Fruit fly (Drosophila melanogaster): ENCODE results near the gene CG10418.

Gene CG10418

dm6 chr3L:12351440-12351839 is 15.0 kb downstream of the CG10418 start, which contains the start of gene CrzR:
TSS of gene CrzR (minus strand) at chr3L:12351544.
- no peak for TF ChIP-seq CG1621 (tag; optimal IDR thresholded peaks at IDR 0.05)
- TF ChIP-seq Ets21C (GFP tag; optimal IDR thresholded peaks at IDR 0.05) = no peak
- no peak for TF ChIP-seq Ets96B (tag; optimal IDR thresholded peaks at IDR 0.05)
- TF ChIP-seq lz (GFP tag; optimal IDR thresholded peaks at IDR 0.05) = no peak
- no peak for TF ChIP-seq CG11902 (GFP tag; optimal IDR thresholded peaks at IDR 0.05)
- no peak for TF ChIP-seq achi (GFP tag; optimal IDR thresholded peaks at IDR 0.05)
- no peak for TF ChIP-seq CG8119 (GFP tag; IDR thresholded peaks at IDR 0.05)
- no peak for TF ChIP-seq CG32006 (GFP tag; optimal IDR thresholded peaks at IDR 0.05)
- TF ChIP-seq vri (GFP tag; optimal IDR thresholded peaks at IDR 0.05) = no peak
- no peak for TF ChIP-seq cyc (GFP tag; optimal IDR thresholded peaks at IDR 0.05)
- no peak for TF ChIP-seq Sox102F (GFP tag; optimal IDR thresholded peaks at IDR 0.05)
- TF ChIP-seq CG6792 (GFP tag; optimal IDR thresholded peaks at IDR 0.05) = no peak
- no peak for TF ChIP-seq esn (GFP tag; optimal IDR thresholded peaks at IDR 0.05)
- no peak for TF ChIP-seq fd59A (GFP tag; optimal IDR thresholded peaks at IDR 0.05)
- no peak for TF ChIP-seq fkh (GFP tag; optimal IDR thresholded peaks at IDR 0.05)

- TF ChIP-seq pdm3 (GFP tag; optimal IDR thresholded peaks at IDR 0.05) = no peak
These were observed 27.3 kb downstream of the CG10418 start for dm6 chr3L:12363729-12364128.

- 0 out of 3 replicates have a peak, but pooled peaks have one; percentile 15 for TF ChIP-seq CG6163 (GFP tag; IDR thresholded peaks at IDR 0.05)
- no peak for TF ChIP-seq CG8632 (GFP tag; optimal IDR thresholded peaks at IDR 0.05)
- peak; percentile 5 for TF ChIP-seq svp (GFP tag)
These were observed 37.9 kb downstream of the CG10418 start for dm6 chr3L:12374420-12374819.

dm6 chr3L:12380592-12380991 is 44.1 kb downstream of the CG10418 start:
- TF ChIP-seq Smox (GFP tag; optimal IDR thresholded peaks at IDR 0.05) = no peak
- TF ChIP-seq lz (GFP tag; optimal IDR thresholded peaks at IDR 0.05) = no peak
- no peak for TF ChIP-seq vri (GFP tag; optimal IDR thresholded peaks at IDR 0.05)
- no peak for TF ChIP-seq Gug (GFP tag; IDR thresholded peaks at IDR 0.05)
- no peak for TF ChIP-seq Sox14 (GFP tag; optimal IDR thresholded peaks at IDR 0.05)
- no peak for TF ChIP-seq CG10669 (GFP tag; optimal IDR thresholded peaks at IDR 0.05)
- no peak for TF ChIP-seq Blimp-1 (GFP tag; optimal IDR thresholded peaks at IDR 0.05)
- no peak for TF ChIP-seq CG3032 (tag; optimal IDR thresholded peaks at IDR 0.05)

All from whole organism, prepupa.